Worm (Caenorhabditis elegans) whole organism, early embryonic: ENCODE data around the gene pab-2.

ENCODE experiments used
- ama-1 ChIP-seq: fragments of 150-350 bp; optimal IDR thresholded peaks from 2 replicates; lab custom pipeline; 2014
- ets-7 ChIP-seq: sonication (generic microtip); optimal IDR thresholded peaks from 2 replicates; lab custom pipeline; 2016; ENCODE audit warnings: missing genotype, missing genetic modification characterization, missing compliant biosample characterization
- tra-4 ChIP-seq: sonication (generic microtip); optimal IDR thresholded peaks from 2 replicates; lab custom pipeline; 2017; ENCODE audit warnings: missing genetic modification characterization, missing compliant biosample characterization

- no peak for TF ChIP-seq tra-4 (tag; lab: Kevin White, UChicago)
- no peak for TF ChIP-seq ets-7 (tag; lab: Kevin White, UChicago)
- no peak for TF ChIP-seq ama-1 (lab: Kevin White, UChicago)
These were observed 28.9 kb upstream of the pab-2 start, which contains the start of gene glb-20 for ce11 chrX:13556066-13556465.
